Fruit fly (Drosophila melanogaster): ENCODE results near the gene CG34428.
A peak's percentile ranks its signal among the peaks of the same experiment; 100 is the strongest.

Gene CG34428

dm6 chr3L:13044335-13044814, 17.2 kb upstream of the CG34428 start, which contains the start of gene Syx13 (continued):
- TF ChIP-seq eyg (GFP tag; optimal IDR thresholded peaks at IDR 0.05) (no peak), p53 (GFP tag; optimal IDR thresholded peaks at IDR 0.05) (no peak), CG14441 (GFP tag; IDR thresholded peaks at IDR 0.05) (peak; percentile 8; the same call in 1 of the 2 replicates), Jarid2 (GFP tag; optimal IDR thresholded peaks at IDR 0.05) (peak; percentile 41), gt (GFP tag; IDR thresholded peaks at IDR 0.05) (no peak), H2.0 (GFP tag; IDR thresholded peaks at IDR 0.05) (no peak), Six4 (GFP tag; optimal IDR thresholded peaks at IDR 0.05) (no peak), otp (GFP tag; IDR thresholded peaks at IDR 0.05) (no peak), wek (GFP tag; optimal IDR thresholded peaks at IDR 0.05) (no peak), Asciz (GFP tag; optimal IDR thresholded peaks at IDR 0.05) (no peak), CG11085 (GFP tag; IDR thresholded peaks at IDR 0.05) (no peak), grau (tag; optimal IDR thresholded peaks at IDR 0.05) (peak; percentile 29), Atf-2 (GFP tag; optimal IDR thresholded peaks at IDR 0.05) (no peak), Ets65A (GFP tag) (no peak), pnt (GFP tag; optimal IDR thresholded peaks at IDR 0.05) (no peak), seq (GFP tag; IDR thresholded peaks at IDR 0.05) (0 out of 2 replicates have a peak, but pooled peaks have one; percentile 43), zen2 (GFP tag; IDR thresholded peaks at IDR 0.05; ENCODE audit: partially characterized antibody) (no peak; the same call in 2 of the 3 replicates), CG7786 (GFP tag; optimal IDR thresholded peaks at IDR 0.05) (no peak), inv (GFP tag; IDR thresholded peaks at IDR 0.05; ENCODE audit: partially characterized antibody) (peak; percentile 73), Aef1 (GFP tag; IDR thresholded peaks at IDR 0.05) (peak; percentile 39; the same call in 2 of the 3 replicates), Kr (GFP tag; optimal IDR thresholded peaks at IDR 0.05) (no peak), CG6689 (GFP tag; IDR thresholded peaks at IDR 0.05) (no peak), bbx (GFP tag; IDR thresholded peaks at IDR 0.05; ENCODE audit: partially characterized antibody) (peak; percentile 84), Blimp-1 (GFP tag; optimal IDR thresholded peaks at IDR 0.05) (no peak), CG7963 (GFP tag; IDR thresholded peaks at IDR 0.05; ENCODE audit: partially characterized antibody) (peak; percentile 51; the same call in 1 of the 3 replicates), crp (GFP tag; optimal IDR thresholded peaks at IDR 0.05) (peak in 1 of 2 experiments; percentile 77), knrl (GFP tag; IDR thresholded peaks at IDR 0.05; ENCODE audit: partially characterized antibody) (peak; percentile 78), hth (optimal IDR thresholded peaks at IDR 0.05) (no peak), CG31365 (tag; optimal IDR thresholded peaks at IDR 0.05) (no peak), ap (GFP tag; IDR thresholded peaks at IDR 0.05) (no peak), CG4328 (GFP tag; optimal IDR thresholded peaks at IDR 0.05) (no peak), luna (GFP tag; optimal IDR thresholded peaks at IDR 0.05) (no peak), zfh1 (GFP tag; IDR thresholded peaks at IDR 0.05) (0 out of 3 replicates have a peak, but pooled peaks have one; percentile 12), Hey (tag; optimal IDR thresholded peaks at IDR 0.05) (no peak), peb (GFP tag; IDR thresholded peaks at IDR 0.05) (no peak), ATbp (GFP tag; optimal IDR thresholded peaks at IDR 0.05) (no peak), Ssrp (tag; optimal IDR thresholded peaks at IDR 0.05) (no peak), CG4617 (GFP tag; optimal IDR thresholded peaks at IDR 0.05; ENCODE audit: borderline replicate concordance) (peak; percentile 84), CG10979 (tag; optimal IDR thresholded peaks at IDR 0.05) (peak; percentile 11), CG14965 (GFP tag; optimal IDR thresholded peaks at IDR 0.05; ENCODE audit: borderline replicate concordance) (no peak), CG6683 (GFP tag; optimal IDR thresholded peaks at IDR 0.05) (peak; percentile 40), CG13624 (GFP tag; optimal IDR thresholded peaks at IDR 0.05) (no peak)

Measured in whole organism, embryonic.